Worm (Caenorhabditis elegans): ENCODE data around the gene srj-9.

The srj-9 gene

DNA sequence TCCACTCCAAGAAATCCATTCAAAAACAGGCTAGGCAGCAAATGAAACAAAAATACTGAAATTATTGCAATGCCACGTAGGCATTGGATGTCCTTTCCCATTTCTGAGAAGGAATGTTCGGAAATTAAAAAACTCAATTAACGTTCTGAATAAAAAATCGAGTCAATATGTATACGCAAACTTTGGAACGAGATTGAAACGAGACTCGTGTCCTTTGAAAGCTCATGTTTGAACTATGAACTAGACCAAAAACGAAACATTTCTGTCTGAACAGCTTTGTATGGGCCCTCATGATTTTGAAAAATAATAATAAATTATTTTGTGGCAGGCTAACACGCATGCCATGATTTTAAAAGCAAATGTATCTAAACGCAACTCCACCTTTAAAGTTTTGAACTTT, 43.3 kb downstream of the srj-9 start, which contains the start of gene oac-2 (continued):
- no peak for TF ChIP-seq ztf-18 (tag; optimal IDR thresholded peaks at IDR 0.05)
- TF ChIP-seq ccch-3 (GFP tag; optimal IDR thresholded peaks at IDR 0.05) = no peak
- no peak for TF ChIP-seq madf-10 (tag; optimal IDR thresholded peaks at IDR 0.05)
- no peak for TF ChIP-seq sea-2 (GFP tag; IDR thresholded peaks at IDR 0.05)

ce11 chrV:3476228-3476627, 44.5 kb downstream of the srj-9 start:
- TF ChIP-seq tlf-1 (GFP tag; optimal IDR thresholded peaks at IDR 0.05) = no peak

ce11 chrV:3477496-3477895, 45.8 kb downstream of the srj-9 start, which contains the start of gene srbc-31:
srbc-31 (minus strand) TSS chrV:3477596.
- TF ChIP-seq madf-8 (GFP tag; conservative IDR thresholded peaks at IDR 0.05) (no peak), somi-1 (GFP tag; optimal IDR thresholded peaks at IDR 0.05) (no peak), ztf-18 (tag; optimal IDR thresholded peaks at IDR 0.05) (no peak), lsl-1 (GFP tag; optimal IDR thresholded peaks at IDR 0.05) (no peak), hmg-1.2 (GFP tag; IDR thresholded peaks at IDR 0.05) (no peak), bed-1 (GFP tag; IDR thresholded peaks at IDR 0.05) (no peak), cebp-1 (GFP tag; IDR thresholded peaks at IDR 0.05) (no peak), cebp-1 (tag; optimal IDR thresholded peaks at IDR 0.05) (no peak), athp-1 (tag; optimal IDR thresholded peaks at IDR 0.05) (no peak), attf-3 (GFP tag; conservative IDR thresholded peaks at IDR 0.05) (no peak), sea-2 (GFP tag; IDR thresholded peaks at IDR 0.05) (no peak), repo-1 (tag; optimal IDR thresholded peaks at IDR 0.05) (no peak), Y67H2A.10 (GFP tag; conservative IDR thresholded peaks at IDR 0.05) (no peak), unc-62 (GFP tag; optimal IDR thresholded peaks at IDR 0.05) (no peak), mel-28 (tag; optimal IDR thresholded peaks at IDR 0.05; ENCODE audit: borderline replicate concordance) (no peak), F37B4.10 (GFP tag; IDR thresholded peaks at IDR 0.05) (no peak), mcd-1 (GFP tag; IDR thresholded peaks at IDR 0.05) (no peak), bed-2 (GFP tag; IDR thresholded peaks at IDR 0.05) (no peak), lin-54 (GFP tag; optimal IDR thresholded peaks at IDR 0.05) (no peak), sptf-2 (GFP tag; optimal IDR thresholded peaks at IDR 0.05) (no peak)

ce11 chrV:3480346-3480745, 48.6 kb downstream of the srj-9 start, which contains the start of gene srbc-30:
srbc-30 (minus strand) TSS chrV:3480446.
- TF ChIP-seq attf-6 (GFP tag; IDR thresholded peaks at IDR 0.05) (no peak), ccch-3 (GFP tag; optimal IDR thresholded peaks at IDR 0.05) (no peak), hmg-1.2 (GFP tag; IDR thresholded peaks at IDR 0.05) (no peak), F55B11.4 (tag; optimal IDR thresholded peaks at IDR 0.05; ENCODE audit: borderline replicate concordance, insufficient read depth) (no peak), ztf-25 (GFP tag; IDR thresholded peaks at IDR 0.05) (no peak), attf-5 (GFP tag; optimal IDR thresholded peaks at IDR 0.05) (no peak), F49E8.2 (tag; optimal IDR thresholded peaks at IDR 0.05; ENCODE audit: insufficient read depth) (no peak), F33H1.4 (GFP tag; IDR thresholded peaks at IDR 0.05) (no peak), egl-44 (GFP tag; IDR thresholded peaks at IDR 0.05) (no peak), hmg-20 (GFP tag; IDR thresholded peaks at IDR 0.05) (no peak)

DNA sequence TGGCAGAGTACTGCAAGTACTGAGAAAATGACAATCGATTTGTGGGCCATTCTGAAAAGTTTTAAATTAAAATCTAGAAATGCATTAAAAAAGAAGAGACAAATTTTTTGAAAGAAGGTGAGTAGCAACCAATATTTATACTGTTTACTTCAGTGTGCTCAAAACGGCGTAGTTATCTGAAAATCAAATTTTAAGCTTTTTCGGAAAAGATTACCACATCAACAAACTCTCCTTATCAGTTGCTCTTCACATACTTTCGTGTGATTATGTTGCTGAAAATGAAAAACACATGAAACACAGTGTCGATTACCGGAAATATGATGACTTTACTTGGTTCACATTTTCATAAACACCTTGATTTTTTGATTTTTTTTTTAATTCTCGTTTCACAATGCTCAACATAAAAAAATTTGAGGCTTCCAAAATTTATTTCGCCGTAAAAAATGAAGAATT, 50.8 kb downstream of the srj-9 start, which contains the start of gene lys-7:
Gene lys-7 (minus strand): TSS at position 51 of the 453 bp plus-strand sequence.
- TF ChIP-seq F57A8.1 (GFP tag; optimal IDR thresholded peaks at IDR 0.05) = no peak
- no peak for TF ChIP-seq hsf-1 (GFP tag; IDR thresholded peaks at IDR 0.05)
- no peak for TF ChIP-seq nhr-27 (tag; optimal IDR thresholded peaks at IDR 0.05)
- TF ChIP-seq ets-4 (GFP tag; optimal IDR thresholded peaks at IDR 0.05) = no peak

Data from whole organism, young adult.